ENCODE assay signal across 2 fruit fly cellular contexts in genomic region chrX:15203634-15204033, dm6.
TF ChIP-seq lines count a peak whose summit lies in the region.

No protein-coding gene starts in this region.

- TF ChIP-seq CTCF in S2 (optimal IDR thresholded peaks at IDR 0.05; lab: Kevin White, UChicago) = peak; percentile 64
- peak; percentile 75 for TF ChIP-seq CTCF in whole organism, embryonic (GFP tag; optimal IDR thresholded peaks at IDR 0.05; lab: Kevin White, UChicago)

TF ChIP-seq in whole organism, embryonic, 481 proteins besides CTCF, POLR2A, EP300 and RAD21:
- TF ChIP-seq CG14710 (tag; optimal IDR thresholded peaks at IDR 0.05; lab: Kevin White, UChicago) (no peak), Ets65A (GFP tag; lab: Kevin White, UChicago) (peak; percentile 33)
